Worm (Caenorhabditis elegans): ENCODE results near the gene F57A10.4.

DNA sequence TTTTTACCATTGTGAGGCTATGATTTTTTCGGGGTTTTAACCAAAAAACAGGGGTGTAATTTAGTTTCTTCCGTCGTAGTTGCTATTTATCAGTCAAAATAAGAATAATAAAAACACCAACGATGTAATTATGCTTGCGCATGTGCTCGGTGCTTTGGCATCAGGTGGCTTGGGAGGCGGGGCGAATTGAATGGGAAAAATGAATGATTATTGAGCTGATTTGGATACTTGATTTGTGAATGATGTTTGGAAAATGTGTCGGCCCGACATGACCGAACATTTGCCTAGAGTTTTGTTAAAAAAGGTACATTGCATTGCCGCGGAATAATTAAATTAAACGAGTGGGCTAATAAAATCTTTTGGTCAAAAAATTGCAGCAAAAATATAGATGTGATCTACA, 37.0 kb upstream of the F57A10.4 start, which contains the start of gene str-38:
- TF ChIP-seq ref-1 (GFP tag; conservative IDR thresholded peaks at IDR 0.05) (no peak), flt-1 (GFP tag; IDR thresholded peaks at IDR 0.05) (no peak), med-1 (GFP tag; optimal IDR thresholded peaks at IDR 0.05; ENCODE audit: insufficient read depth) (no peak), ztf-23 (GFP tag; IDR thresholded peaks at IDR 0.05) (no peak), ztf-29 (GFP tag; IDR thresholded peaks at IDR 0.05) (no peak)

All from whole organism, midembryonic.